Worm (Caenorhabditis elegans): Measurements from ENCODE around the gene R13A1.10.

- TF ChIP-seq mab-9 (GFP tag; IDR thresholded peaks at IDR 0.05) = no peak
- TF ChIP-seq snpc-4 (tag; optimal IDR thresholded peaks at IDR 0.05) = no peak
These were observed 4.9 kb downstream of the R13A1.10 start for ce11 chrIV:7222088-7222487.

Measured in whole organism, L1 larva.